Worm (Caenorhabditis elegans): ENCODE results near the gene srh-125.

The srh-125 gene

DNA sequence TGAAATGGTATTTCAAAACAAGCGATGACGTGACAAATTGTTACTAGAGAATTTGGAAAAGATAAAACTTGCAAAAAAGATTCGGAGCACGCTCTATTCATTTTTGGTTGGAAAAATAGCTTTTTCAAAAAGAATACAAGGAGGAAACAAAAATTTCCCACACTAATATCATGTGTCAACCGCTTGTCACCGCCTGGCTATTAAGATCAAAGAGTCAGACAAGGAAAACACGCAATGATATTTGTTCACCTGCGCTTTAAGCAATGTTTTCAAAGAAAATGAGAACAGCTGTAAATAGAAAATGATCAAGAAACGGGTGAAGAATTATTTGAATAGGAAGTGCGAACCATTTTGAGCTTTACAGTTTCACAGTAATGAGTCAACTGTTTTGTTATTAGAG lies at the start of gene srh-125:
Gene srh-125, minus strand, starts transcription at position 101 of the 400 bp plus-strand sequence.
- TF ChIP-seq unc-62 (GFP tag; optimal IDR thresholded peaks at IDR 0.05 in 1 of 2) (no peak), unc-62 (tag; optimal IDR thresholded peaks at IDR 0.05) (no peak), fkh-10 (GFP tag; optimal IDR thresholded peaks at IDR 0.05) (no peak), mdl-1 (tag; optimal IDR thresholded peaks at IDR 0.05) (no peak), madf-5 (GFP tag; IDR thresholded peaks at IDR 0.05) (no peak), cey-2 (tag; optimal IDR thresholded peaks at IDR 0.05; ENCODE audit: borderline replicate concordance, insufficient read depth) (no peak), lin-15B (tag; optimal IDR thresholded peaks at IDR 0.05) (no peak), T26A8.4 (GFP tag; IDR thresholded peaks at IDR 0.05) (no peak), spr-3 (GFP tag; optimal IDR thresholded peaks at IDR 0.05) (no peak), lin-39 (tag; optimal IDR thresholded peaks at IDR 0.05) (no peak), ztf-11 (tag; optimal IDR thresholded peaks at IDR 0.05) (no peak), daf-8 (GFP tag; IDR thresholded peaks at IDR 0.05) (no peak), nhr-28 (tag; optimal IDR thresholded peaks at IDR 0.05) (no peak), nhr-102 (tag; optimal IDR thresholded peaks at IDR 0.05) (no peak), ceh-32 (tag; optimal IDR thresholded peaks at IDR 0.05; ENCODE audit: poor library complexity) (no peak), zag-1 (tag; optimal IDR thresholded peaks at IDR 0.05) (no peak), unc-39 (tag; optimal IDR thresholded peaks at IDR 0.05) (no peak), mep-1 (tag; optimal IDR thresholded peaks at IDR 0.05) (no peak), saeg-2 (GFP tag; IDR thresholded peaks at IDR 0.05) (no peak), pha-4 (GFP tag; IDR thresholded peaks at IDR 0.05) (no peak), pha-4 (tag; optimal IDR thresholded peaks at IDR 0.05) (no peak), hlh-11 (tag; optimal IDR thresholded peaks at IDR 0.05) (no peak)

DNA sequence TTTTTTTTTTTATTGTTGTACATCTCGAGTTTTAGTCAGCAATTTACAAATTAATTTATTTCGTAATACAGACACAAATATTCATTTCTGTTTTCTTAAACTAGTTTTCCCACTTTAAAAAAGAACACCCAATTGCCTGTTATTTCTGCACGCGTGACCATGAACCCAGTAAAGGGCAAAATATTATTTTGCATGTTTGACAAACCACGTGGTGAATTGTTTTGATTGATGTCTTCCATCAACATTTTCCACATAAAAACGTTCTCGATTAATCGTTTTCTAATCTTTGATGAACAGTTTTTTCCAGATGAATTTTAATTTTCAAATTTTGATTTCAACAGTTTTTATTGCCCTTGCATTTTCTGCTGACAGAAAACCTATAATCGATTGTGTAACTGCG lies 49.0 kb upstream of the srh-125 start, which contains the start of gene C54F6.18:
Gene C54F6.18, plus strand, starts transcription at position 301 of the 400 bp plus-strand sequence.
- no peak for TF ChIP-seq nhr-77 (tag; optimal IDR thresholded peaks at IDR 0.05)
- no peak for TF ChIP-seq skn-1 (tag; optimal IDR thresholded peaks at IDR 0.05)
- TF ChIP-seq nhr-28 (tag; optimal IDR thresholded peaks at IDR 0.05): no peak
- no peak for TF ChIP-seq F44E2.7 (GFP tag; IDR thresholded peaks at IDR 0.05)
- no peak for TF ChIP-seq ceh-44 (GFP tag; IDR thresholded peaks at IDR 0.05)
- TF ChIP-seq Y105C5A.15 (GFP tag; IDR thresholded peaks at IDR 0.05): no peak
- no peak for TF ChIP-seq sdz-12 (GFP tag; optimal IDR thresholded peaks at IDR 0.05)
- no peak for TF ChIP-seq tra-1 (GFP tag; IDR thresholded peaks at IDR 0.05)

DNA sequence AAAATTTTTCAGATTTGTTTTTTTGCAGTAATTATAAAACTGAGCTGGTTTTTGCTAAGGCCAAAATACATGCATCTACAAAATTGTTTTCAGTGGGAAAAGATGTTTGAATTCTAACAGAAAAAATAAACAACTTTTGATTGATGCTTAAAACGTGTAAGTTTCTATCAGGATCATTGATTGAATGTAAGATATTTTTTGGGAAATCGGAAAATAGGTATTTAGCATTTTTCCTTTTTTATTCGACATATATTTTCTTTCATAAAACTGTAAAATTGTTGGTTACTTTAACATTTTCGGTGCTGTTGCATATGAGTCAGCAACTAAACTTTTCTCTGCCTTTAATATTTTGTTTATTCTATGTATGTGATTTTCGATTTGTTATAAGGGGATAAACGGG lies 47.8 kb upstream of the srh-125 start, which contains the start of gene C54F6.20:
Gene C54F6.20, plus strand, starts transcription at position 301 of the 400 bp plus-strand sequence.
- no peak for TF ChIP-seq ceh-32 (tag; optimal IDR thresholded peaks at IDR 0.05; ENCODE audit: poor library complexity)
- no peak for TF ChIP-seq nhr-41 (GFP tag; IDR thresholded peaks at IDR 0.05)
- TF ChIP-seq unc-130 (GFP tag; optimal IDR thresholded peaks at IDR 0.05): no peak

DNA sequence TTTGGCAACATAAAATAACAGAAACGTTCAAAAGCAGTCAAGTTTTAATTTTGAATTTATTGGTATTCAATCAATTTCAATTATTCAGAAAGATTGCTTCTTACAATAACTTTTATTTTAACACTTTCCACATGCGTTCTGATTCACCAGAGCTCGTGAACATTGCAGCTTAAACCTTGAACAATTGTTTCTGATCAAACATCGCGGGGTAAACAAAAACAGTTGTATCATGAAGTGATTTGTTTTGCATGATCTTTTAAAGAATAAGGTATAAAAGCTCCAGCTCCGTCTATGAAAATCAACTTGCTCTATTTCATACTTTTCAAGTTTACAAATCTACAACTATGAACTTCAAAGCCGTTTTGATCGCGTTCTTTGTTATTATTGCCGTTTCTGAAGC lies 46.7 kb upstream of the srh-125 start, which contains the start of gene C54F6.6:
Gene C54F6.6, plus strand, starts transcription at position 301 of the 400 bp plus-strand sequence.
- TF ChIP-seq snpc-1.2 (GFP tag; IDR thresholded peaks at IDR 0.05): no peak
- TF ChIP-seq lim-7 (GFP tag; IDR thresholded peaks at IDR 0.05): no peak
- TF ChIP-seq nhr-41 (GFP tag; IDR thresholded peaks at IDR 0.05): no peak
- no peak for TF ChIP-seq ztf-11 (tag; optimal IDR thresholded peaks at IDR 0.05)
- no peak for TF ChIP-seq mep-1 (tag; optimal IDR thresholded peaks at IDR 0.05)
- TF ChIP-seq nhr-28 (tag; optimal IDR thresholded peaks at IDR 0.05): no peak
- no peak for TF ChIP-seq D1046.2 (GFP tag; IDR thresholded peaks at IDR 0.05)
- no peak for TF ChIP-seq nhr-102 (tag; optimal IDR thresholded peaks at IDR 0.05)
- TF ChIP-seq nhr-11 (tag; optimal IDR thresholded peaks at IDR 0.05): no peak
- no peak for TF ChIP-seq ces-1 (GFP tag; optimal IDR thresholded peaks at IDR 0.05)
- no peak for TF ChIP-seq lin-39 (tag; optimal IDR thresholded peaks at IDR 0.05)
- TF ChIP-seq pha-4 (GFP tag; IDR thresholded peaks at IDR 0.05): no peak
- TF ChIP-seq pha-4 (tag; optimal IDR thresholded peaks at IDR 0.05): no peak
- no peak for TF ChIP-seq daf-19 (GFP tag; conservative IDR thresholded peaks at IDR 0.05)
- TF ChIP-seq jun-1 (tag; optimal IDR thresholded peaks at IDR 0.05): no peak
- no peak for TF ChIP-seq fos-1 (tag; optimal IDR thresholded peaks at IDR 0.05)
- TF ChIP-seq R02D3.7 (tag; optimal IDR thresholded peaks at IDR 0.05): no peak
- no peak for TF ChIP-seq ceh-82 (tag; optimal IDR thresholded peaks at IDR 0.05)
- no peak for TF ChIP-seq Y75B8A.6 (GFP tag; IDR thresholded peaks at IDR 0.05)
- no peak for TF ChIP-seq lin-1 (GFP tag; IDR thresholded peaks at IDR 0.05)
